Fruit fly (Drosophila melanogaster) whole organism, adult: ENCODE results near the gene CG10570.

Source experiments
- CG11617 ChIP-seq: fragments of 200-800 bp; sonication (Bioruptor generic); optimal IDR thresholded peaks from 2 replicates; lab custom pipeline; 2017; ENCODE audit warnings: mild to moderate bottlenecking, missing biosample characterization, missing genetic modification reagents, missing genetic modification characterization
- CG12768 ChIP-seq: fragments of 200-800 bp; sonication (Bioruptor generic); optimal IDR thresholded peaks from 2 replicates; lab custom pipeline; 2017; ENCODE audit warnings: missing biosample characterization, missing genetic modification characterization, mild to moderate bottlenecking, moderate library complexity, missing genetic modification reagents
- CG14711 ChIP-seq: fragments of 200-800 bp; sonication (Bioruptor generic); optimal IDR thresholded peaks from 2 replicates; lab custom pipeline; 2018; ENCODE audit warnings: missing biosample characterization, mild to moderate bottlenecking, missing genetic modification characterization, moderate library complexity
- CG1620 ChIP-seq: fragments of 200-800 bp; sonication (Bioruptor generic); optimal IDR thresholded peaks from 2 replicates; lab custom pipeline; 2016; ENCODE audit warnings: missing biosample characterization, missing genetic modification characterization
- CG33017 ChIP-seq: fragments of 200-800 bp; sonication (Bioruptor generic); optimal IDR thresholded peaks from 2 replicates; lab custom pipeline; 2018; ENCODE audit warnings: missing biosample characterization, mild to moderate bottlenecking, missing genetic modification characterization, moderate library complexity
- CG7045 ChIP-seq: fragments of 200-800 bp; sonication (Bioruptor generic); optimal IDR thresholded peaks from 2 replicates; lab custom pipeline; 2017; ENCODE audit warnings: missing biosample characterization, mild to moderate bottlenecking, missing genetic modification characterization
- CG7101 ChIP-seq: fragments of 200-800 bp; sonication (Bioruptor generic); optimal IDR thresholded peaks from 2 replicates; lab custom pipeline; 2018; ENCODE audit warnings: missing biosample characterization, mild to moderate bottlenecking, missing genetic modification characterization, moderate library complexity
- Clk ChIP-seq: fragments of 200-800 bp; sonication (Bioruptor generic); optimal IDR thresholded peaks from 2 replicates; lab custom pipeline; 2017; ENCODE audit warnings: missing biosample characterization, missing genetic modification characterization
- Crg-1 ChIP-seq: fragments of 200-800 bp; sonication (Bioruptor generic); optimal IDR thresholded peaks from 2 replicates; lab custom pipeline; 2016; ENCODE audit warnings: missing biosample characterization, missing genetic modification characterization
- Hr96 ChIP-seq: fragments of 200-800 bp; sonication (Bioruptor generic); optimal IDR thresholded peaks from 2 replicates; lab custom pipeline; 2016; ENCODE audit warnings: missing biosample characterization, missing genetic modification characterization
- Mnt ChIP-seq: fragments of 200-800 bp; sonication (Bioruptor generic); optimal IDR thresholded peaks from 2 replicates; lab custom pipeline; 2016; ENCODE audit warnings: missing biosample characterization, mild to moderate bottlenecking, missing genetic modification characterization
- bab1 ChIP-seq: fragments of 200-800 bp; sonication (Bioruptor generic); optimal IDR thresholded peaks from 3 replicates; lab custom pipeline; 2019; ENCODE audit warnings: missing biosample characterization, mild to moderate bottlenecking, missing genetic modification characterization, moderate library complexity
- cic ChIP-seq: fragments of 200-800 bp; sonication (Bioruptor generic); optimal IDR thresholded peaks from 2 replicates; lab custom pipeline; 2017; ENCODE audit warnings: missing biosample characterization, mild to moderate bottlenecking, missing genetic modification characterization, moderate library complexity
- cnc ChIP-seq, 2 experiments: fragments of >200 bp; optimal IDR thresholded peaks; 2 replicates each; lab custom pipeline; 2017
- kay ChIP-seq: fragments of 200-800 bp; sonication (Bioruptor generic); peaks from one replicate; lab custom pipeline; 2016; ENCODE audit warnings: missing biosample characterization, missing genetic modification characterization, borderline replicate concordance
- ovo ChIP-seq: fragments of 200-800 bp; sonication (Bioruptor generic); optimal IDR thresholded peaks from 2 replicates; lab custom pipeline; 2016; ENCODE audit warnings: missing biosample characterization, missing genetic modification characterization
- pad ChIP-seq: fragments of 200-800 bp; sonication (Bioruptor generic); optimal IDR thresholded peaks from 3 replicates; lab custom pipeline; 2017; ENCODE audit warnings: missing biosample characterization, missing genetic modification characterization, mild to moderate bottlenecking, moderate library complexity, missing genetic modification reagents
- tj ChIP-seq: fragments of 200-800 bp; sonication (Bioruptor generic); optimal IDR thresholded peaks from 3 replicates; lab custom pipeline; 2017; ENCODE audit warnings: missing biosample characterization, mild to moderate bottlenecking, missing genetic modification characterization, moderate library complexity
- toe ChIP-seq: fragments of 200-800 bp; sonication (Bioruptor generic); optimal IDR thresholded peaks from 2 replicates; lab custom pipeline; 2016; ENCODE audit warnings: missing biosample characterization, missing genetic modification characterization

CG10570 gene

DNA sequence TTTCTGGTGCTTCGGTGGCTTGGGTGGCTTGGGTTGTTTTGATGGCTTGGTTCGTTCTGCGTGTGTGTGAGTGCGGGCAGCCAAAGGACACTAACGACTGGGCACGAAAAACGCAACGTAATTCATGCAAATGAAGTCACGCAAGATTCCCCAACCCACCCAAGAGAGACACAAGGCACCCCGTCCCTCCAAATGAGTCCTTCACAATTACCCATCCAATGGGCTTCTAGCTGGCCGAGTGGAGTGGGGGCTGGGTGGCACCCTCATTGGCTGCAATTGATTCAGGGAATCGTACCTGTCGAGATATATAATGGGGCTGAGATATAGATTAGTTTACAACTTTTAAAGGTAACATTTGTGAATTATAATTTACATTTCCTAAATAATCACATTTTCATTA is 17.8 kb downstream of the CG10570 start:
- TF ChIP-seq Clk (GFP tag; lab: Kevin White, UChicago), result no peak

- TF ChIP-seq CG7045 (GFP tag; lab: Kevin White, UChicago), result no peak
- no peak for TF ChIP-seq CG33017
- no peak for TF ChIP-seq CG14711 (tag; lab: Kevin White, UChicago)
- no peak for TF ChIP-seq CG12768 (GFP tag; lab: Kevin White, UChicago)
- TF ChIP-seq bab1 (GFP tag; lab: Kevin White, UChicago), result no peak
These were observed 18.2 kb downstream of the CG10570 start, which contains the start of gene ham for dm6 chr2L:18792806-18793205. ham (minus strand) TSS chr2L:18792906.

DNA sequence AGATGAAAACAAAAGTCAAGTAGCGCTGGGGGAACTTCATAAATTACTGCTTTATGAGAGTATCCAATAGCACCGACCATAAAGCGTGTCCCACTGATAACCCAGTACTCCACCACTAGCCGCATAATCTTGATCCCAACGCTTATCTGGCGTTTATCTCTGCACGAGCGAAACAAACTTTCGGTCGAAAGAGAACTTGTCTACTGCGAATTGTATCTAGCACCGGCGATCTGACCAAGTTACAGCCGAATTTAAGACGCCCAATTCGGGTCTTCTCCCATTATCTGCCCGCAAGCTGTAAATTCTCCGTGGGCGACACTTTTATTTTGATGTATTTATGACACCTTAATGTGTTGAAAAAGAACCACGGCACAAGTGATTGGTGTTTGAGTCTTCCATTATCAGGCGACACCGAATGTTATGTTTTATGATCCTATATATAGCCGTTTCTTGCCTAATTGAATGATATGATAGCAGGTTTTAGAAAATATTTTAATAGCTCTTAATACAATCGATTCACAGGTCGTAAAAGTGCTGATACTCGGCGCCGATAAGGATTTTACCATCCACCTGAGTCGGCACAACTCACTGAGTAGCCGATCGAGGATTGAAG is 21.2 kb downstream of the CG10570 start:
- TF ChIP-seq CG1620 (GFP tag; lab: Kevin White, UChicago), result no peak
- TF ChIP-seq cic (GFP tag; lab: Kevin White, UChicago), result no peak
- TF ChIP-seq kay, result no peak
- TF ChIP-seq pad (GFP tag; lab: Kevin White, UChicago), result no peak
- TF ChIP-seq Mnt (GFP tag; lab: Kevin White, UChicago), result no peak
- no peak for TF ChIP-seq CG7045 (GFP tag; lab: Kevin White, UChicago)
- no peak for TF ChIP-seq tj
- TF ChIP-seq CG33017, result no peak
- no peak for TF ChIP-seq bab1 (GFP tag; lab: Kevin White, UChicago)
- TF ChIP-seq cnc (optimal IDR thresholded peaks at IDR 0.05; lab: Kevin White, UChicago), result no peak
- TF ChIP-seq Crg-1 (GFP tag; lab: Kevin White, UChicago), result no peak
- no peak for TF ChIP-seq CG11617 (GFP tag; lab: Kevin White, UChicago)
- no peak for TF ChIP-seq CG7101 (tag; lab: Kevin White, UChicago)
- TF ChIP-seq CG12768 (GFP tag; lab: Kevin White, UChicago), result no peak

DNA sequence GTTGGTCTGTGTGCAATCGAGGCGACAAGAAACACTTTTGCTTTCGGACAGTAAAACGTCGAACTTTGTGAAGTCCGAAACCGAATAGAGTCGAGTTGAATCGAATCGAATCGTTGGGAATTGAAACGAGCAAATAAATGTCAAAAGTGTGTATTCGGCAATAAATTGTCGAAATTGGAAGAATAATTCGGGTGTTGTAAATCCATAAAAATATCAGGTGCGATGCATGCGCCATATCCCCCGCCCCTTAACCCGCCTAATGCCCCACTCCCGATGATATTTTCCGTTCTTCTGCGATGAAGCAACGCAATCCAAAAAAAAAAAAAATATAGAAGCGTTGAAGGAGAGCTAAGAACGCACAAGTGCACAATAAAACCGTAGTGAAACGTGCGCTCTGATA is 22.1 kb downstream of the CG10570 start:
- TF ChIP-seq CG7101 (tag; lab: Kevin White, UChicago) (no peak), CG33017 (no peak), CG12768 (GFP tag; lab: Kevin White, UChicago) (no peak), kay (no peak), ovo (GFP tag; lab: Kevin White, UChicago) (no peak), Mnt (GFP tag; lab: Kevin White, UChicago) (no peak), pad (GFP tag; lab: Kevin White, UChicago) (no peak), toe (no peak), Hr96 (GFP tag; lab: Kevin White, UChicago) (no peak)

DNA sequence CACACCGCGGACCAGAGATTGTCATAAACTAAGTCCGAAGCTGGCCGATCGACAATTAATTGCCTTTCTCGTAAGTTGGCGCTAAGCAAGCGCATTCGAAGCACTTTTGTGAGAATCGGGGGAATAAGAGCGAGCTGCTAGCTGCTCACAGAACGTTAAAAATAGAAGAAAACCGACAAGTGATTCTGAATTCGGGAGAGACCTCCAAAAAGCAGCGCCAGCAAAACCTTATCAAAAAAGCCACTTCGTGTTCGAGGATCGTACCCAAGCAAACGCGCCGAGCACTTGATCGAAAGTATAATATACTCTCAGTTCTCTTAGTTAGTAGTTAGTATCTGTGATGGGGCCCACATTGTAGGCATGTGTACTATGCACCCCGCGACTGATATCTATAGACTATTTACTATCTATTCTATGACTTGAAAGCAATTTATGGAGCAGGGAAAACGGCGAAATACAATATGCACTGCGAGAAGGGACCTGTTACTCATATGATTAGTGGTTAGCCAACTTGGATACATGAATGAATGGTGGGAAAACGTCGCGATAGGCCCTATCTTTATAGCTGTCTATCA is 23.6 kb downstream of the CG10570 start:
- TF ChIP-seq ovo (GFP tag; lab: Kevin White, UChicago), result no peak
- no peak for TF ChIP-seq CG7045 (GFP tag; lab: Kevin White, UChicago)
- TF ChIP-seq CG14711 (tag; lab: Kevin White, UChicago), result no peak
- no peak for TF ChIP-seq CG1620 (GFP tag; lab: Kevin White, UChicago)
- TF ChIP-seq cic (GFP tag; lab: Kevin White, UChicago), result peak; percentile 22

DNA sequence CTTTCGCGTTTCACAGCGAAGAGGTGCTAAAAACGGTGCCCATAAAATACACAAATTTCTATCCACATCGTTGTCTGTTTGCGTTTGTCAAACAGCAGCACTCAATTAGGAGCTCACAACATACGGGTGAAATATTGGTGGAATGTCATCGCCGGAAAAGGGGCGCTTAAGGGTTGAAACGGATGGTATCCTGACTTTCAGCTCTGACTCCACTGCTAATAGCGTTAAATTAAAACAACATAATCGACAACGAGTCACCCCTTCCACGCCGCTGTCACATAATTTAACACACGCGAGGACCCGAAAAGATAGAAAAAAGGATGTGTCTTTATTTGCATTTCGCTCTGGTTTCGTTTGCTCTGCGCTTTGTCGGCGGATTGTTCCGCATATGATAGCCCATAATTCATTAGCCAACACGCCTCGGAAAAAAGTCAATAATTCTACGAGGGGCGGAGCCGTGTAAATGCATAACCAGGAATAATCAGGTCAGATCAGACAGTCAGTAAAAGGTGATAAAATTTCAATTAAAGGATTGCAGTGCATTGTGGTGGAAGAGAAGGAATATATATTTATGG is 25.9 kb downstream of the CG10570 start:
- no peak for TF ChIP-seq CG14711 (tag; lab: Kevin White, UChicago)

DNA sequence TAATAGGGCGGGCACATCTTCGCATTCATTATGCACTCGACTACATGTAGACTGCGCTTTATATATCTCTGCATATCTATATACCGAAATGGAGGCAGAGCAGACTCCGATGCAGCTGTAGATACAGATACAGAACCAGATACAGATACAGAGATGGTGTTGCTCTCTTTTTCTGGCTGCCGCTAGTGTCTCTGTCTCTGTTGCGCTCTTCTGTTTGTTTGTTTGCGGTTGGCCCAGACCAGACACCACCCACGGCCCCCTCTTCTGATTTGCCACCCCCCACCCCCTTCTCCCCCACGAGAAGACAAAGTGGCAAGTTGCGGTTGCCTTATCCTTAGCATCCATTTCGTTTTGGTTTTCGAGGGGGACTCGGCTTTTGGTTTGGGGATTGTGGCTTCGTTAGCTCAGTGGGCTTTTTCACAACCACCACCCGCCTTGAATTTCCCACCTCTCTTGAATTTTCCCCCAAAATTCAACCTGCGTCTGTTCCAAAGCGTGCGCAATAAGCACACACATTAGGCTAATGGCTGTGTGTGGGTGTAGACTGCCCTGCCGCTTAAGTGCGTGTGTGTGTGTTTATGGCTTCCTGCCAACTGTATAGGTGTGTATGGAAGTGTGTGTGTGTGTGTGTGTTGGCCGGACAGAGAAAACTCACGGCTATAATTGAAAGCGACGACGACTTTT is 27.6 kb downstream of the CG10570 start:
- TF ChIP-seq Mnt (GFP tag; lab: Kevin White, UChicago) (no peak), CG1620 (GFP tag; lab: Kevin White, UChicago) (no peak), CG14711 (tag; lab: Kevin White, UChicago) (no peak), ovo (GFP tag; lab: Kevin White, UChicago) (no peak), toe (no peak)

DNA sequence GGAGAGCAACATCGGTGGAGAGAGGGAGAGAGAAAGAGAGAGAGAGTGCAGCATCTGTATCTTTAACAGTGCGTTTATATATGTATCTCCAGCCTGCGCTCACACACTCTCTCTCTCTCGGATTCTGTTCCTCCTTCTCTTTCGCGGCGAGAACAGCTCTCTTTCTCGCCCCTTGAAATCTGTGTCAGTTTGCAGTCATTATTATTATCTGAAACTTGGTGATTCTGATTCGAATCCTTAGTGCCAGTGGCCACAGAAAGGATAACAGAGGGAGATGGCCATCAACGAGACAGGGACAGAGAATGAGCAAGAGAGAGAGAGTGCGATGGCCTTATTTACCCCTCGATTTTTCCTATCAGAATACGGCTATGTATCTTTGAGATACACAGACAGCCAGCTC is 28.1 kb downstream of the CG10570 start:
- TF ChIP-seq CG11617 (GFP tag; lab: Kevin White, UChicago) (no peak), CG12768 (GFP tag; lab: Kevin White, UChicago) (no peak), Mnt (GFP tag; lab: Kevin White, UChicago) (no peak), CG14711 (tag; lab: Kevin White, UChicago) (no peak), ovo (GFP tag; lab: Kevin White, UChicago) (no peak), pad (GFP tag; lab: Kevin White, UChicago) (peak; percentile 15), CG1620 (GFP tag; lab: Kevin White, UChicago) (no peak), toe (no peak)
